Fruit fly (Drosophila melanogaster): ENCODE measurements around the gene CG4911.

Gene CG4911

dm6 chr3L:9064976-9065761 is 7.4 kb downstream of the CG4911 start:
- no peak for TF ChIP-seq CG17801 (GFP tag; optimal IDR thresholded peaks at IDR 0.05; ENCODE audit: partially characterized antibody)

dm6 chr3L:9064207-9064754 is 8.2 kb downstream of the CG4911 start:
- no peak for TF ChIP-seq CG17801 (GFP tag; optimal IDR thresholded peaks at IDR 0.05; ENCODE audit: partially characterized antibody)

dm6 chr3L:9063607-9064006 is 8.9 kb downstream of the CG4911 start:
- TF ChIP-seq CG17801 (GFP tag; optimal IDR thresholded peaks at IDR 0.05; ENCODE audit: partially characterized antibody) = no peak

DNA sequence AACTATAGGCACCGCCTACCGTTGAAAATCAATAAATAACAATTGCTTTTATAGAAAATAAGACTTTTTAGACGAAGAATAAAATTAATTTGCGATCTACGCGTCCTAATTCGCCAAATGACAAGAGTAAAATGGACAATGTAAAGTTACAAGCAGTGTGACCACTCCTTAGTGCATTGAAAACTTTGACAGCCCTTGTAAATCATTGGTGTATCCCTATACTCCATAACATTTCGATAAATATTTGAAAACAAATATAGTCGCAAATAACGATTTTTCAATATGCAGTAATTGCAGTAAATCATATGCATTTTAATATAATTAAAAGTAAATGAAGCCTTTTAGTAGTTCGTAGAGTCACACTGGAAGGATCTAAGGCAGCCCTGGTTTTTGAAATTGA is 9.7 kb downstream of the CG4911 start:
- no peak for TF ChIP-seq CG17801 (GFP tag; optimal IDR thresholded peaks at IDR 0.05; ENCODE audit: partially characterized antibody)

dm6 chr3L:9061449-9061848 is 11.1 kb downstream of the CG4911 start:
- no peak for TF ChIP-seq CG17801 (GFP tag; optimal IDR thresholded peaks at IDR 0.05; ENCODE audit: partially characterized antibody)

dm6 chr3L:9059611-9060203 is 12.8 kb downstream of the CG4911 start:
- no peak for TF ChIP-seq CG17801 (GFP tag; optimal IDR thresholded peaks at IDR 0.05; ENCODE audit: partially characterized antibody)

DNA sequence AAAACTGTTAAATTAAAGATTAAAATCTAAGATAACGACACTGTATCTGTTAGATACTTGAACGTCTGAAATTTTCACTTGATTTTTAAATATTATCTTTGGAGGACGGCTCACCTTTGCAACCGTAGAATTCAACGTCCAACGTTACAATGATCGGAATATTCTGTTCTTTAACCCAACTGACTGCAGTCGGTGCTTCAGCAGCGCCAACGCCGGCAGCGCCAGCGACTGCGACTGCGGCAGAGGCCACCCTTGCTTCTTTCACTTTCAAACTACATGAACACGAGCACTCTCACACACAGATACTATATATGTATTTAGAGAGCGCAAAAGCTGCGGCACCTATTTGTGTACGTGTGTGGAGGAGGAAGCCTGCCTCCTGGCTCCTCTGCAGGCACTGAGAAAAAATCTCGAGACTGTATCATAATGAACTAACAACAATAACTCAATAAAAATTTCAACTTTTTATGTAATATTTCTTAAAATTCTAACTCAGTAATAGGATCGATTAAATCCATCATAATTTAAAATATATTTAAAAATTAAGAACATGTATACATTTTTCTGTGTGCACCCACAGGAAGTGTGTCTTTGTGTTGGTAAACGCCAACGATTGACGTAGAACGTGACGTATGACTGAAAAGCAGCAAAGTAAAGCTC is 15.0 kb downstream of the CG4911 start:
- peak; percentile 52 for TF ChIP-seq CG17801 (GFP tag; optimal IDR thresholded peaks at IDR 0.05; ENCODE audit: partially characterized antibody)

DNA sequence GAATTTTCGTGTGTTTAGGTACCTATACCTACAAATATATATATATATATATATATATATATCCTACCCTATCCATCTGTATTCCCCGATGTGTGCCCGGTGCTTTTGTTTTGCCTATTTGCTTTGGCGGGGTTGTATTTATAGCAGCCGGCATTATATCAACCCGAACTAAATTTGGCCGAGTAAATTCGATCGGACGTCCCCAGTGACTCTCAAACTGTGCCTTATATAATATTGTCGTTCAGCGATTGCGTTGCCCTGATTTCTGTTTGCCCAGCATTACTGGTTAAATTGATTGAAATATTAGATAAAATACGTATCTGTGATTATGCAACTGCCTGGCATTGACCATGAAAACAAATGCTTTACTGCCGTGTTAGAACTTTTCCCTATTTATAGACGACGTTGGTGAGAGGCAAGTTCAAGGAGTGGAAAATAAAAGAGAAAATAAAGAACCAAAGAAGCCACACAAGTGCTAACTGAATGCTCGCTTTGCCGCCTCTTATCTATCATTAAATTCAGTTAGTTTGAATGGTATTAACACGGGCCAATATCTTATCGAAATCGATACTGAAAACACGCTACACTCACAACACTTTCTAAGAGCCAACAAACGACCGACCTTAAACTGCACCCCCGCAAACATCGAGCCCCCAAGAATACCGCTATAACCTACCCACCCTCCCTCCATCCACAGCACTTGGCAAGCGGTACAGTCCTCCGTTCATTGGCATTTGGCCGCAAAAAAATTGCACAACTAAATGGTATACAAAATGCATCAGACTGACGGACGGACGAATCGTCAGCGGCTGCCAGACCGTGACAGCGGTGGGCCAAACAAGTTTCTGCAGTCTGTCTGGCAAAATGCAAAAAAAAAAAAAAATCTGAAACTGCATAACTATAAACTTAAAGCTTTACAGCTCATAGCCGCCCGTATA is 16.4 kb downstream of the CG4911 start:
- no peak for TF ChIP-seq CG17801 (GFP tag; optimal IDR thresholded peaks at IDR 0.05; ENCODE audit: partially characterized antibody)

dm6 chr3L:9054822-9055407 is 17.6 kb downstream of the CG4911 start:
- no peak for TF ChIP-seq CG17801 (GFP tag; optimal IDR thresholded peaks at IDR 0.05; ENCODE audit: partially characterized antibody)

dm6 chr3L:9054239-9054638 is 18.3 kb downstream of the CG4911 start:
- no peak for TF ChIP-seq CG17801 (GFP tag; optimal IDR thresholded peaks at IDR 0.05; ENCODE audit: partially characterized antibody)

dm6 chr3L:9052798-9053541 is 19.6 kb downstream of the CG4911 start:
- TF ChIP-seq CG17801 (GFP tag; optimal IDR thresholded peaks at IDR 0.05; ENCODE audit: partially characterized antibody) = no peak

- no peak for TF ChIP-seq CG17801 (GFP tag; optimal IDR thresholded peaks at IDR 0.05; ENCODE audit: partially characterized antibody)
Measured at dm6 chr3L:9051830-9052259, 20.7 kb downstream of the CG4911 start.

DNA sequence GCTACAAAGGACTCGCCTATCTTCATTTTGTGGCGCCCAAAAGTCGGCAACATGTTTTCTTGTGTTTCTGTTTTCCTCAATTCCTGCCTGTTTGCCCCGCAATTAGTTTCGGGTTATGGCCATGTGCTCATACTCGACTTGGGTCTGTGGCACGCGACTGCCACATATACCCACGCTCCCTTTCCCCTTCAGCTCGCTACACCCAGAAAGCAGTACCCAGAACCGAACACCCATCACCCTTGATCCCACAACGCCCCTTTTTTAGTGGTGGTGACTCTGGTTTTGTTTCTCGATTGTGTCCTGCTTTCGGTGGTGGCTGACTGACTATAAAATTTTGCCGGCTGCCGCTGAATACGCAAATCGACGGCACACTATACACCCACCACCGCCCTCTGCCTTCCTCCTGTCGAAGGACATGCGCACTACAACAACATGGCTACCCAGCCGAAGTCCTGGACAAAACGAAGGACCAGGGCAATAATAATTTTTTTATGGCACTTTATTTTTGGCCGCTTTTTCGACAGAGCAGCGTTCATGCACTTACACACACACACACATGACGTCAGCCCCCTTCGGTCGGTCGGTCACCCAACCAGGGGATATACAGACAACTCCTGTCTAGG is 22.0 kb downstream of the CG4911 start:
- no peak for TF ChIP-seq CG17801 (GFP tag; optimal IDR thresholded peaks at IDR 0.05; ENCODE audit: partially characterized antibody)
